Fruit fly (Drosophila melanogaster) whole organism, pupa: Measurements from ENCODE around the gene CG13465.

Experiments used
- CG15710 ChIP-seq: fragments of 200-800 bp; sonication (Bioruptor generic); optimal IDR thresholded peaks from 2 replicates; lab custom pipeline; 2018; ENCODE audit warnings: missing biosample characterization, mild to moderate bottlenecking, missing genetic modification characterization, moderate library complexity
- CG32121 ChIP-seq: fragments of 200-800 bp; sonication (Bioruptor generic); IDR thresholded peaks from 2 replicates; pipeline ENCODE4 v1.3.6; 2022; ENCODE audit warnings: missing biosample characterization, missing genetic modification characterization
- CG34367 ChIP-seq: fragments of 200-800 bp; sonication (Bioruptor generic); optimal IDR thresholded peaks from 2 replicates; lab custom pipeline; 2018; ENCODE audit warnings: missing biosample characterization, mild to moderate bottlenecking, missing genetic modification characterization
- CG4496 ChIP-seq: fragments of 200-800 bp; sonication (Bioruptor generic); IDR thresholded peaks from 3 replicates; pipeline ENCODE4 v1.3.6; 2022; ENCODE audit warnings: missing biosample characterization, missing genetic modification characterization
- CG9948 ChIP-seq: fragments of 200-800 bp; sonication (Bioruptor generic); optimal IDR thresholded peaks from 2 replicates; lab custom pipeline; 2018; ENCODE audit warnings: missing biosample characterization, mild to moderate bottlenecking, missing genetic modification characterization, moderate library complexity
- EcR ChIP-seq: fragments of 200-800 bp; sonication (Bioruptor generic); optimal IDR thresholded peaks from 3 replicates; lab custom pipeline; 2019; ENCODE audit warnings: missing biosample characterization, missing genetic modification characterization, mild to moderate bottlenecking, moderate library complexity, missing genetic modification reagents
- Ets98B ChIP-seq: fragments of 200-800 bp; sonication (Bioruptor generic); IDR thresholded peaks from 2 replicates; pipeline ENCODE4 v1.3.6; 2022; ENCODE audit warnings: missing biosample characterization, missing genetic modification characterization
- Pif1B ChIP-seq: fragments of 200-800 bp; sonication (Bioruptor generic); optimal IDR thresholded peaks from 3 replicates; lab custom pipeline; 2016; ENCODE audit warnings: missing biosample characterization, missing genetic modification characterization

- TF ChIP-seq CG9948 (no peak), CG15710 (tag; lab: Kevin White, UChicago) (no peak), CG4496 (no peak), Pif1B (GFP tag; lab: Kevin White, UChicago) (no peak), EcR (GFP tag; lab: Kevin White, UChicago) (no peak), CG34367 (tag; lab: Kevin White, UChicago) (no peak), Ets98B (GFP tag; lab: Robert Waterston, UW) (no peak), CG32121 (GFP tag; lab: Robert Waterston, UW) (no peak)
These were observed 20.7 kb upstream of the CG13465 start for dm6 chr3L:14964862-14965261.
